Worm (Caenorhabditis elegans) whole organism, mixed stage, embryonic: Measurements from ENCODE around the gene kin-4.

Experiments
- M03D4.4 ChIP-seq: sonication (generic microtip); optimal IDR thresholded peaks from 2 replicates; lab custom pipeline; 2017; ENCODE audit warnings: mild to moderate bottlenecking, missing genetic modification characterization, missing compliant biosample characterization
- bed-3 ChIP-seq: fragments of 200-800 bp; sonication (Bioruptor generic); optimal IDR thresholded peaks from 3 replicates; lab custom pipeline; 2018; ENCODE audit warnings: mild to moderate bottlenecking, missing genetic modification characterization, moderate library complexity, missing compliant biosample characterization
- blmp-1 ChIP-seq: fragments of 150-350 bp; optimal IDR thresholded peaks from 2 replicates; lab custom pipeline; 2014; ENCODE audit warnings: missing biosample characterization, missing genetic modification characterization
- ceh-39 ChIP-seq: fragments of 150-350 bp; optimal IDR thresholded peaks from 2 replicates; lab custom pipeline; 2014; ENCODE audit warnings: missing biosample characterization, missing genetic modification characterization
- ceh-43 ChIP-seq: fragments of 200-800 bp; sonication (Bioruptor generic); optimal IDR thresholded peaks from 2 replicates; lab custom pipeline; 2018; ENCODE audit warnings: mild to moderate bottlenecking, missing genetic modification characterization, moderate library complexity, missing compliant biosample characterization
- ceh-83 ChIP-seq: fragments of 200-800 bp; sonication (Bioruptor generic); optimal IDR thresholded peaks from 2 replicates; lab custom pipeline; 2018; ENCODE audit warnings: mild to moderate bottlenecking, missing genetic modification characterization, missing compliant biosample characterization
- ces-1 ChIP-seq: fragments of 150-350 bp; optimal IDR thresholded peaks from 2 replicates; lab custom pipeline; 2014; ENCODE audit warnings: missing biosample characterization, missing genetic modification reagents, missing genetic modification characterization
- cnd-1 ChIP-seq: fragments of 200-800 bp; sonication (Bioruptor generic); optimal IDR thresholded peaks from 2 replicates; lab custom pipeline; 2018; ENCODE audit warnings: mild to moderate bottlenecking, missing genetic modification characterization, missing compliant biosample characterization
- drap-1 ChIP-seq: fragments of 200-800 bp; sonication (Bioruptor generic); optimal IDR thresholded peaks from 3 replicates; lab custom pipeline; 2018; ENCODE audit warnings: mild to moderate bottlenecking, missing genetic modification characterization, missing compliant biosample characterization
- elt-1 ChIP-seq: sonication (generic microtip); optimal IDR thresholded peaks from 2 replicates; lab custom pipeline; 2017; ENCODE audit warnings: missing genetic modification characterization, mild to moderate bottlenecking, missing compliant biosample characterization, antibody characterized with exemption, moderate library complexity, borderline replicate concordance; ENCODE audit not compliant: insufficient read depth
- elt-3 ChIP-seq: fragments of 150-350 bp; optimal IDR thresholded peaks from 2 replicates; lab custom pipeline; 2014; ENCODE audit warnings: missing biosample characterization, missing genetic modification characterization
- flh-1 ChIP-seq: fragments of 200-800 bp; sonication (Bioruptor generic); optimal IDR thresholded peaks from 2 replicates; lab custom pipeline; 2018; ENCODE audit warnings: mild to moderate bottlenecking, missing genetic modification characterization, moderate library complexity, missing compliant biosample characterization
- ham-2 ChIP-seq: fragments of 200-800 bp; sonication (Bioruptor generic); optimal IDR thresholded peaks from 2 replicates; lab custom pipeline; 2018; ENCODE audit warnings: mild to moderate bottlenecking, missing genetic modification characterization, missing compliant biosample characterization
- hlh-1 ChIP-seq: fragments of 150-350 bp; optimal IDR thresholded peaks from 2 replicates; lab custom pipeline; 2014; ENCODE audit warnings: missing biosample characterization, missing genetic modification reagents, missing genetic modification characterization
- lin-13 ChIP-seq: fragments of 150-350 bp; optimal IDR thresholded peaks from 2 replicates; lab custom pipeline; 2014; ENCODE audit warnings: missing biosample characterization, missing genetic modification characterization
- lin-32 ChIP-seq: fragments of 200-800 bp; sonication (Bioruptor generic); optimal IDR thresholded peaks from 2 replicates; lab custom pipeline; 2018; ENCODE audit warnings: mild to moderate bottlenecking, missing genetic modification characterization, missing compliant biosample characterization
- lsy-2 ChIP-seq: fragments of 150-350 bp; optimal IDR thresholded peaks from 2 replicates; lab custom pipeline; 2014; ENCODE audit warnings: missing biosample characterization, missing genetic modification characterization
- mab-5 ChIP-seq: fragments of 150-350 bp; optimal IDR thresholded peaks from 2 replicates; lab custom pipeline; 2014; ENCODE audit warnings: missing biosample characterization, missing genetic modification characterization
- mep-1 ChIP-seq: fragments of 150-350 bp; optimal IDR thresholded peaks from 2 replicates; lab custom pipeline; 2017; ENCODE audit warnings: missing biosample characterization, missing genetic modification reagents, missing genetic modification characterization, inconsistent platforms
- mls-2 ChIP-seq: sonication (generic microtip); optimal IDR thresholded peaks from 2 replicates; lab custom pipeline; 2016; ENCODE audit warnings: mild to moderate bottlenecking, missing genetic modification characterization, moderate library complexity, missing compliant biosample characterization
- nhr-12 ChIP-seq: fragments of 150-350 bp; optimal IDR thresholded peaks from 2 replicates; lab custom pipeline; 2014; ENCODE audit warnings: missing biosample characterization, missing genetic modification characterization
- nhr-2 ChIP-seq: fragments of 150-350 bp; optimal IDR thresholded peaks from 2 replicates; lab custom pipeline; 2014; ENCODE audit warnings: missing biosample characterization, missing genetic modification characterization
- nhr-237 ChIP-seq: fragments of 150-350 bp; optimal IDR thresholded peaks from 2 replicates; lab custom pipeline; 2014; ENCODE audit warnings: missing biosample characterization, missing genetic modification characterization
- nhr-28 ChIP-seq: fragments of 150-350 bp; optimal IDR thresholded peaks from 2 replicates; lab custom pipeline; 2014; ENCODE audit warnings: missing biosample characterization, missing genetic modification characterization
- nhr-76 ChIP-seq: sonication (generic microtip); optimal IDR thresholded peaks from 2 replicates; lab custom pipeline; 2017; ENCODE audit warnings: missing biosample characterization, missing genetic modification characterization
- pha-4 ChIP-seq: fragments of 150-350 bp; optimal IDR thresholded peaks from 2 replicates; lab custom pipeline; 2018; ENCODE audit warnings: missing biosample characterization, missing genetic modification reagents, missing genetic modification characterization
- sem-2 ChIP-seq: fragments of 200-800 bp; sonication (Bioruptor generic); optimal IDR thresholded peaks from 2 replicates; lab custom pipeline; 2018; ENCODE audit warnings: mild to moderate bottlenecking, missing genetic modification characterization, missing compliant biosample characterization
- snpc-4 ChIP-seq: fragments of 150-350 bp; optimal IDR thresholded peaks from 2 replicates; lab custom pipeline; 2014; ENCODE audit warnings: missing biosample characterization, missing genetic modification characterization
- sptf-1 ChIP-seq: sonication (generic microtip); optimal IDR thresholded peaks from 2 replicates; lab custom pipeline; 2017; ENCODE audit warnings: mild to moderate bottlenecking, missing genetic modification characterization, moderate library complexity, missing compliant biosample characterization
- tbx-8 ChIP-seq: fragments of 200-800 bp; sonication (Bioruptor generic); optimal IDR thresholded peaks from 2 replicates; lab custom pipeline; 2018; ENCODE audit warnings: mild to moderate bottlenecking, missing genetic modification characterization, moderate library complexity, missing compliant biosample characterization
- unc-120 ChIP-seq: sonication (generic microtip); optimal IDR thresholded peaks from 2 replicates; lab custom pipeline; 2017; ENCODE audit warnings: missing genetic modification characterization, missing compliant biosample characterization; ENCODE audit not compliant: poor library complexity, severe bottlenecking
- unc-39 ChIP-seq: fragments of 150-350 bp; optimal IDR thresholded peaks from 2 replicates; lab custom pipeline; 2014; ENCODE audit warnings: missing biosample characterization, missing genetic modification characterization
- unc-62 ChIP-seq: fragments of 150-350 bp; optimal IDR thresholded peaks from 2 replicates; lab custom pipeline; 2014; ENCODE audit warnings: missing biosample characterization, missing genetic modification reagents, missing genetic modification characterization
- zip-8 ChIP-seq: fragments of 150-350 bp; optimal IDR thresholded peaks from 2 replicates; lab custom pipeline; 2014; ENCODE audit warnings: missing biosample characterization, missing genetic modification characterization
- ztf-11 ChIP-seq: fragments of 150-350 bp; optimal IDR thresholded peaks from 2 replicates; lab custom pipeline; 2014; ENCODE audit warnings: missing biosample characterization, missing genetic modification characterization

kin-4 gene

ce11 chrIV:11474067-11474466 is 48.5 kb downstream of the kin-4 start:
- TF ChIP-seq ztf-11 (tag; lab: Kevin White, UChicago) (peak; percentile 51), unc-39 (peak; percentile 69), tbx-8 (GFP tag; lab: Kevin White, UChicago) (peak; percentile 94), flh-1 (peak; percentile 86), ham-2 (GFP tag; lab: Kevin White, UChicago) (peak; percentile 95), nhr-12 (tag; lab: Kevin White, UChicago) (no peak), elt-3 (tag; lab: Kevin White, UChicago) (no peak), bed-3 (GFP tag; lab: Kevin White, UChicago) (peak; percentile 96), lin-13 (peak; percentile 58), mls-2 (tag; lab: Kevin White, UChicago) (peak; percentile 97), unc-120 (tag; lab: Kevin White, UChicago) (peak; percentile 97), nhr-28 (tag; lab: Kevin White, UChicago) (peak; percentile 69), ces-1 (GFP tag; lab: Kevin White, UChicago) (no peak), pha-4 (tag; lab: Kevin White, UChicago) (peak; percentile 6), cnd-1 (tag; lab: Kevin White, UChicago) (peak; percentile 96), ceh-83 (GFP tag; lab: Kevin White, UChicago) (peak; percentile 97), mep-1 (peak; percentile 58), ceh-43 (GFP tag; lab: Kevin White, UChicago) (peak; percentile 92), zip-8 (tag; lab: Kevin White, UChicago) (no peak), nhr-2 (tag; lab: Kevin White, UChicago) (peak; percentile 33), mab-5 (tag; lab: Kevin White, UChicago) (no peak), drap-1 (peak; percentile 96), nhr-237 (tag; lab: Kevin White, UChicago) (no peak), hlh-1 (tag; lab: Kevin White, UChicago) (peak; percentile 9), ceh-39 (tag; lab: Kevin White, UChicago) (no peak), elt-1 (tag; lab: Kevin White, UChicago) (no peak), sptf-1 (tag; lab: Kevin White, UChicago) (peak; percentile 98), nhr-76 (tag; lab: Kevin White, UChicago) (no peak), unc-62 (GFP tag; lab: Kevin White, UChicago) (peak; percentile 53), snpc-4 (tag; lab: Kevin White, UChicago) (no peak), lsy-2 (no peak), sem-2 (GFP tag; lab: Kevin White, UChicago) (peak; percentile 87), blmp-1 (no peak), M03D4.4 (peak; percentile 94), lin-32 (GFP tag; lab: Kevin White, UChicago) (peak; percentile 96)

DNA sequence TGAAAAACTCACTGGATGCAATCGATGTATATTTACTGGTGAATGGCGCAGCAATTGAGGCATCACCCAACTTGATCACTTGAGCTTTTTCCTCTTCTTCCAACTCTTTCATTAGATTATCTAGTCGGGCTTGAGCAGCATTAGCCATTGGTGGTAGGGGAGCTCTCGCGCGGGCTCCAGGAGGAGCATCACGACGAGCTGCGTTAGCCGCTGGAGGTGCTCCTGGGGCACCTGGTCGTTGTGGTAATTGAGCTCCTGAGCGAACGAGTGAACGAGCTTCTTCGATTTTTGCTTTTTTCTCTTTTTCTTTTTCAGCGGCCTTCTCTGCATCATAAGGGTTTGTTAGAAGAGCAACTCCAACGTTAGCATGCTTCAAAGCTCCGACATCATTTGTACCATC is 49.5 kb downstream of the kin-4 start:
- TF ChIP-seq zip-8 (tag; lab: Kevin White, UChicago) (no peak), mls-2 (tag; lab: Kevin White, UChicago) (no peak), mep-1 (no peak), flh-1 (no peak), hlh-1 (tag; lab: Kevin White, UChicago) (no peak), sptf-1 (tag; lab: Kevin White, UChicago) (no peak), lin-13 (no peak), sem-2 (GFP tag; lab: Kevin White, UChicago) (no peak), elt-3 (tag; lab: Kevin White, UChicago) (no peak), elt-1 (tag; lab: Kevin White, UChicago) (no peak)
- TF ChIP-seq, all 35 proteins: peak for 0

ce11 chrIV:11479095-11479494 is 53.6 kb downstream of the kin-4 start, which contains the start of gene catp-8:
Gene catp-8, minus strand, starts transcription at chrIV:11479251.
- no peak for TF ChIP-seq zip-8 (tag; lab: Kevin White, UChicago)
- TF ChIP-seq mep-1, result no peak
- no peak for TF ChIP-seq nhr-2 (tag; lab: Kevin White, UChicago)
- no peak for TF ChIP-seq elt-1 (tag; lab: Kevin White, UChicago)
- no peak for TF ChIP-seq ces-1 (GFP tag; lab: Kevin White, UChicago)
- no peak for TF ChIP-seq pha-4 (tag; lab: Kevin White, UChicago)
- TF ChIP-seq flh-1, result no peak
- no peak for TF ChIP-seq blmp-1
- no peak for TF ChIP-seq mab-5 (tag; lab: Kevin White, UChicago)
- no peak for TF ChIP-seq bed-3 (GFP tag; lab: Kevin White, UChicago)
